Fruit fly (Drosophila melanogaster): ENCODE data around the gene CG3699.

Gene CG3699

DNA sequence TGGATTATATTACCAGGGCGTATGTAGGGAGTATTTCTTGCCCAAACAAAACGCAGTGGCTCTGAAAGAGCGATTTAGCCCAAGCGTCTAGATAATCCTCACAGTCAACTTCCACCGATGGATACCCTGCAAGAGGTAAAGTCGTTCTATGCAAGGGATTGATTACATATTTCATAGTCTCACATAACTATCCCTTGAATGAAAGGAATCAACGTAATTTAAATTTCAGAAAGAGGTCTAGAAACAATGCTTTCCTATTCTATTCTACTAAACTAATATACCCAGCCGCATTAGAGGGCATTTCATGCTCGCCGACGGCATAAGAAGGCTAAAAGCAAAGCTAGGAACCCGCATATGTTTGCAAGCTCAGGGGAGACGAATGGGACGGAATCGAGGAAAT, 19.5 kb upstream of the CG3699 start (continued):
- peak; percentile 32 for TF ChIP-seq oc (tag; optimal IDR thresholded peaks at IDR 0.05)
- 0 out of 2 replicates have a peak, but pooled peaks have one; percentile 31 for TF ChIP-seq CG9215 (GFP tag; IDR thresholded peaks at IDR 0.05)
- peak; percentile 33; the same call in 1 of the 2 replicates for TF ChIP-seq ranshi (GFP tag; IDR thresholded peaks at IDR 0.05)
- TF ChIP-seq pan (optimal IDR thresholded peaks at IDR 0.05) = no peak
- TF ChIP-seq pan (GFP tag; optimal IDR thresholded peaks at IDR 0.05 in 1 of 2, IDR thresholded peaks at IDR 0.05 in 1 of 2) = peak in 1 of 2 experiments; percentile 33
- TF ChIP-seq CG8290 (GFP tag; optimal IDR thresholded peaks at IDR 0.05) = no peak
- TF ChIP-seq CG8290 (tag; optimal IDR thresholded peaks at IDR 0.05) = peak in 1 of 2 experiments; percentile 64
- TF ChIP-seq CG4404 (GFP tag; IDR thresholded peaks at IDR 0.05) = peak; percentile 27; the same call in 1 of the 2 replicates
- peak; percentile 3 for TF ChIP-seq sug (tag; optimal IDR thresholded peaks at IDR 0.05)
- TF ChIP-seq hth (optimal IDR thresholded peaks at IDR 0.05) = no peak
- TF ChIP-seq caup (GFP tag; optimal IDR thresholded peaks at IDR 0.05; ENCODE audit: severe bottlenecking) = peak; percentile 51
- TF ChIP-seq CG15514 (GFP tag; optimal IDR thresholded peaks at IDR 0.05) = peak; percentile 35
- TF ChIP-seq dysf (GFP tag; IDR thresholded peaks at IDR 0.05) = peak; percentile 67; the same call in 2 of the 3 replicates
- peak; percentile 22 for TF ChIP-seq Hand (GFP tag; optimal IDR thresholded peaks at IDR 0.05)
- TF ChIP-seq sens (GFP tag) = peak; percentile 86
- peak; percentile 17 for TF ChIP-seq Dek (tag; optimal IDR thresholded peaks at IDR 0.05)
- peak; percentile 66 for TF ChIP-seq row (GFP tag; IDR thresholded peaks at IDR 0.05)
- TF ChIP-seq CG10366 (GFP tag; IDR thresholded peaks at IDR 0.05) = peak; percentile 12; the same call in 1 of the 2 replicates
- no peak for TF ChIP-seq Optix (GFP tag; IDR thresholded peaks at IDR 0.05)
- TF ChIP-seq Oaz (GFP tag; IDR thresholded peaks at IDR 0.05) = peak; percentile 17; the same call in 1 of the 2 replicates
- TF ChIP-seq CG32532 (GFP tag; IDR thresholded peaks at IDR 0.05) = peak; percentile 29; the same call in 1 of the 2 replicates
- TF ChIP-seq Dip3 (GFP tag; optimal IDR thresholded peaks at IDR 0.05) = peak; percentile 18
- TF ChIP-seq lola (GFP tag; optimal IDR thresholded peaks at IDR 0.05) = no peak
- TF ChIP-seq Ets97D (GFP tag; optimal IDR thresholded peaks at IDR 0.05) = no peak
- peak; percentile 64 for TF ChIP-seq Fer1 (GFP tag; optimal IDR thresholded peaks at IDR 0.05)

DNA sequence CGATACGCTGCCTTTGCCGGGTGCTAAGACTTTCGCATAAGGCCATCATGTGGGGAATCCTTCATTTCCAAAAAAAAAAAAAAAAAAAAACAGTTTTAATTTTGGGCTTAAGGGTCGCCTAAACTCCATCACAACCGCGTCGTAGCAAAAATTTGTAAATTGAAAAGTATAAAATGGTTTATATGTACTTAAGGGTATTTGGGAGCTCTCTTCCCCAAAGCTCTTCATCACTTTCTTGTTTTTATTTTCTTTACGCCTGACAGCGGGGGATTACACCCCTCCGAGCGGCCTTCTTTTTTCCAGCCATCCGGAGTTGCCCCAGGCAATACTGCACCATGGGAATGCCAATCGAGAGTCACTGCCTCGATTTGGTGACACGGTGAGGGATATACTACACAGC, 16.7 kb upstream of the CG3699 start:
- TF ChIP-seq D19A (tag; optimal IDR thresholded peaks at IDR 0.05) (peak; percentile 43), CG12236 (GFP tag; optimal IDR thresholded peaks at IDR 0.05) (no peak), Ada2b (GFP tag; IDR thresholded peaks at IDR 0.05) (peak; percentile 25; the same call in 1 of the 2 replicates), Vsx1 (GFP tag; optimal IDR thresholded peaks at IDR 0.05) (no peak), CTCF (GFP tag; optimal IDR thresholded peaks at IDR 0.05) (no peak), CG11504 (tag; optimal IDR thresholded peaks at IDR 0.05) (peak; percentile 34), CG2120 (GFP tag; optimal IDR thresholded peaks at IDR 0.05) (peak; percentile 19), CG18599 (GFP tag; optimal IDR thresholded peaks at IDR 0.05) (peak; percentile 32), CG5245 (GFP tag; optimal IDR thresholded peaks at IDR 0.05) (no peak), CG14014 (GFP tag; IDR thresholded peaks at IDR 0.05) (no peak), vfl (GFP tag; optimal IDR thresholded peaks at IDR 0.05) (no peak), slbo (GFP tag; IDR thresholded peaks at IDR 0.05) (0 out of 2 replicates have a peak, but pooled peaks have one; percentile 7), Med (GFP tag) (peak; percentile 70), CG1792 (GFP tag; optimal IDR thresholded peaks at IDR 0.05) (no peak), dysf (GFP tag; IDR thresholded peaks at IDR 0.05) (peak; percentile 32; the same call in 1 of the 3 replicates), btn (GFP tag; optimal IDR thresholded peaks at IDR 0.05) (no peak), hkb (optimal IDR thresholded peaks at IDR 0.05) (no peak), hkb (GFP tag; IDR thresholded peaks at IDR 0.05) (peak; percentile 36; the same call in 1 of the 2 replicates), row (GFP tag; IDR thresholded peaks at IDR 0.05) (peak; percentile 50; the same call in 2 of the 3 replicates), ttk (GFP tag; IDR thresholded peaks at IDR 0.05) (0 out of 2 replicates have a peak, but pooled peaks have one; percentile 38), Fer2 (tag; optimal IDR thresholded peaks at IDR 0.05) (no peak), Sox102F (GFP tag; optimal IDR thresholded peaks at IDR 0.05) (peak; percentile 6), ci (GFP tag; IDR thresholded peaks at IDR 0.05) (0 out of 3 replicates have a peak, but pooled peaks have one; percentile 13), Optix (GFP tag; IDR thresholded peaks at IDR 0.05) (0 out of 3 replicates have a peak, but pooled peaks have one; percentile 6), sens (GFP tag) (peak; percentile 72)

Measured in whole organism, embryonic.